Fruit fly (Drosophila melanogaster) whole organism, embryonic: Measurements from ENCODE around the gene miple2.

ENCODE experiments used
- Bdp1 ChIP-seq: fragments of 200-800 bp; sonication (Bioruptor generic); optimal IDR thresholded peaks from 3 replicates; lab custom pipeline; 2016; ENCODE audit warnings: missing biosample characterization, missing genetic modification characterization
- BtbVII ChIP-seq: fragments of 200-800 bp; sonication (Bioruptor generic); optimal IDR thresholded peaks from 3 replicates; lab custom pipeline; 2017; ENCODE audit warnings: missing biosample characterization, mild to moderate bottlenecking, missing genetic modification characterization
- CG10147 ChIP-seq: fragments of 200-800 bp; sonication (Bioruptor generic); optimal IDR thresholded peaks from 2 replicates; lab custom pipeline; 2019; ENCODE audit warnings: missing biosample characterization, mild to moderate bottlenecking, missing genetic modification characterization, moderate library complexity
- CG11695 ChIP-seq: fragments of 200-800 bp; sonication (Bioruptor generic); IDR thresholded peaks from 3 replicates; pipeline ENCODE4 v1.3.6; 2022; ENCODE audit warnings: missing biosample characterization, missing genetic modification characterization
- CG13894 ChIP-seq: fragments of 200-800 bp; sonication (Bioruptor generic); optimal IDR thresholded peaks from 3 replicates; lab custom pipeline; 2018; ENCODE audit warnings: missing biosample characterization, mild to moderate bottlenecking, missing genetic modification characterization, moderate library complexity
- CG2199 ChIP-seq: fragments of 200-800 bp; sonication (Bioruptor generic); IDR thresholded peaks from 3 replicates; pipeline ENCODE4 v1.3.6; 2022; ENCODE audit warnings: missing biosample characterization, missing genetic modification characterization
- CG34422 ChIP-seq: fragments of 200-800 bp; sonication (Bioruptor generic); IDR thresholded peaks from 3 replicates; pipeline ENCODE4 v1.3.6; 2022; ENCODE audit warnings: missing biosample characterization, missing genetic modification characterization
- CG4424 ChIP-seq: fragments of 200-800 bp; sonication (Bioruptor generic); optimal IDR thresholded peaks from 3 replicates; lab custom pipeline; 2016; ENCODE audit warnings: missing biosample characterization, missing genetic modification characterization
- CG7556 ChIP-seq: fragments of 200-800 bp; sonication (Bioruptor generic); optimal IDR thresholded peaks from 2 replicates; lab custom pipeline; 2017; ENCODE audit warnings: missing biosample characterization, mild to moderate bottlenecking, missing genetic modification characterization
- CG8290 ChIP-seq, 3 experiments: fragments of 200-800 bp; sonication (Bioruptor generic); optimal IDR thresholded peaks; 2 replicates each; lab custom pipeline; 2016 to 2019; ENCODE audit warnings: missing biosample characterization in 3 of 3, missing genetic modification characterization in 3 of 3, mild to moderate bottlenecking in 2 of 3, moderate library complexity in 1 of 3
- D ChIP-seq, 2 experiments: fragments of 200-800 bp in 1 of 2; fragments of >200 bp in 1 of 2; sonication (Bioruptor generic) in 1 of 2; optimal IDR thresholded peaks; 2 replicates in 1 of 2; 3 replicates in 1 of 2; lab custom pipeline; 2017; ENCODE audit warnings: mild to moderate bottlenecking in 1 of 2, missing biosample characterization in 1 of 2, missing genetic modification characterization in 1 of 2, missing genetic modification reagents in 1 of 2
- E2f2 ChIP-seq: fragments of 200-800 bp; sonication (Bioruptor generic); IDR thresholded peaks from 2 replicates; pipeline ENCODE4 v1.3.6; 2022; ENCODE audit warnings: missing biosample characterization, missing genetic modification characterization
- Gug ChIP-seq: fragments of 200-800 bp; sonication (Bioruptor generic); IDR thresholded peaks from 4 replicates; pipeline ENCODE4 v1.3.6; 2022; ENCODE audit warnings: missing biosample characterization, missing genetic modification characterization
- Jarid2 ChIP-seq: fragments of 200-800 bp; sonication (Bioruptor generic); optimal IDR thresholded peaks from 3 replicates; lab custom pipeline; 2017; ENCODE audit warnings: mild to moderate bottlenecking, missing biosample characterization, missing genetic modification reagents, missing genetic modification characterization
- NC2β ChIP-seq: fragments of 200-800 bp; sonication (Bioruptor generic); optimal IDR thresholded peaks from 2 replicates; lab custom pipeline; 2016; ENCODE audit warnings: missing biosample characterization, missing genetic modification characterization
- NFAT ChIP-seq: fragments of 200-800 bp; sonication (Bioruptor generic); IDR thresholded peaks from 2 replicates; pipeline ENCODE4 v1.3.6; 2022; ENCODE audit warnings: missing biosample characterization, missing genetic modification characterization
- Nf-YB ChIP-seq: fragments of 200-800 bp; sonication (Bioruptor generic); optimal IDR thresholded peaks from 3 replicates; lab custom pipeline; 2019; ENCODE audit warnings: missing biosample characterization, mild to moderate bottlenecking, missing genetic modification characterization, moderate library complexity
- Nf-YC ChIP-seq: fragments of 200-800 bp; optimal IDR thresholded peaks from 3 replicates; lab custom pipeline; 2019; ENCODE audit warnings: missing biosample characterization, mild to moderate bottlenecking, missing genetic modification characterization, moderate library complexity
- Opbp ChIP-seq: fragments of 200-800 bp; sonication (Bioruptor generic); IDR thresholded peaks from 3 replicates; pipeline ENCODE4 v1.3.6; 2022; ENCODE audit warnings: missing biosample characterization, missing genetic modification characterization; ENCODE audit not compliant: partially characterized antibody
- Scr ChIP-seq: fragments of 200-800 bp; sonication (Bioruptor generic); IDR thresholded peaks from 2 replicates; pipeline ENCODE4 v1.3.6; 2022; ENCODE audit warnings: missing biosample characterization, missing genetic modification characterization; ENCODE audit not compliant: partially characterized antibody
- TFAM ChIP-seq: fragments of 200-800 bp; sonication (Bioruptor generic); optimal IDR thresholded peaks from 2 replicates; lab custom pipeline; 2017; ENCODE audit warnings: missing biosample characterization, missing genetic modification characterization, inconsistent platforms
- Trl ChIP-seq, 3 experiments: fragments of >200 bp in 2 of 3; fragments of 200-800 bp in 1 of 3; sonication (Bioruptor generic) in 1 of 3; optimal IDR thresholded peaks; 2 replicates in 1 of 3; 3 replicates in 2 of 3; lab custom pipeline; 2016 to 2017; ENCODE audit warnings: missing biosample characterization in 1 of 3, missing genetic modification characterization in 1 of 3
- YL-1 ChIP-seq: fragments of 200-800 bp; sonication (Bioruptor generic); optimal IDR thresholded peaks from 3 replicates; lab custom pipeline; 2017; ENCODE audit warnings: missing biosample characterization, mild to moderate bottlenecking, missing genetic modification characterization
- ac ChIP-seq: fragments of 200-800 bp; sonication (Bioruptor generic); optimal IDR thresholded peaks from 3 replicates; lab custom pipeline; 2017; ENCODE audit warnings: missing biosample characterization, mild to moderate bottlenecking, missing genetic modification characterization
- amos ChIP-seq: fragments of 200-800 bp; sonication (Bioruptor generic); IDR thresholded peaks from 2 replicates; pipeline ENCODE4 v1.3.6; 2022; ENCODE audit warnings: missing biosample characterization, missing genetic modification characterization; ENCODE audit not compliant: partially characterized antibody
- ato ChIP-seq: fragments of 200-800 bp; sonication (Bioruptor generic); IDR thresholded peaks from 2 replicates; pipeline ENCODE4 v1.3.6; 2022; ENCODE audit warnings: missing biosample characterization, missing genetic modification characterization; ENCODE audit not compliant: partially characterized antibody
- caup ChIP-seq: fragments of 200-800 bp; sonication (Bioruptor generic); optimal IDR thresholded peaks from 3 replicates; lab custom pipeline; 2017; ENCODE audit warnings: missing biosample characterization, mild to moderate bottlenecking, missing genetic modification characterization, moderate library complexity; ENCODE audit not compliant: severe bottlenecking
- cg ChIP-seq: fragments of 200-800 bp; sonication (Bioruptor generic); optimal IDR thresholded peaks from 3 replicates; lab custom pipeline; 2019; ENCODE audit warnings: missing biosample characterization, mild to moderate bottlenecking, missing genetic modification characterization, moderate library complexity
- chinmo ChIP-seq: fragments of 200-800 bp; sonication (Bioruptor generic); IDR thresholded peaks from 4 replicates; pipeline ENCODE4 v1.3.6; 2022; ENCODE audit warnings: missing biosample characterization, missing genetic modification characterization; ENCODE audit not compliant: partially characterized antibody
- crp ChIP-seq, 2 experiments: fragments of 200-800 bp; sonication (Bioruptor generic); optimal IDR thresholded peaks; 2 replicates in 1 of 2; 3 replicates in 1 of 2; lab custom pipeline; 2017; ENCODE audit warnings: missing biosample characterization in 2 of 2, missing genetic modification characterization in 2 of 2, mild to moderate bottlenecking in 1 of 2, moderate library complexity in 1 of 2
- en ChIP-seq: fragments of 200-800 bp; sonication (Bioruptor generic); optimal IDR thresholded peaks from 2 replicates; lab custom pipeline; 2016; ENCODE audit warnings: missing biosample characterization, missing genetic modification characterization
- ewg ChIP-seq: fragments of 200-800 bp; sonication (Bioruptor generic); optimal IDR thresholded peaks from 3 replicates; lab custom pipeline; 2017; ENCODE audit warnings: mild to moderate bottlenecking, missing biosample characterization, missing genetic modification reagents, missing genetic modification characterization
- gem ChIP-seq: fragments of 200-800 bp; sonication (Bioruptor generic); optimal IDR thresholded peaks from 2 replicates; lab custom pipeline; 2019; ENCODE audit warnings: missing biosample characterization, mild to moderate bottlenecking, missing genetic modification characterization, moderate library complexity
- h ChIP-seq: fragments of >200 bp; optimal IDR thresholded peaks from 2 replicates; lab custom pipeline; 2017
- her ChIP-seq: fragments of 200-800 bp; sonication (Bioruptor generic); optimal IDR thresholded peaks from 2 replicates; lab custom pipeline; 2016; ENCODE audit warnings: missing biosample characterization, missing genetic modification characterization
- knrl ChIP-seq: fragments of 200-800 bp; sonication (Bioruptor generic); IDR thresholded peaks from 3 replicates; pipeline ENCODE4 v1.3.6; 2022; ENCODE audit warnings: missing biosample characterization, missing genetic modification characterization; ENCODE audit not compliant: partially characterized antibody
- nerfin-1 ChIP-seq: fragments of 200-800 bp; sonication (Bioruptor generic); optimal IDR thresholded peaks from 3 replicates; lab custom pipeline; 2019; ENCODE audit warnings: missing biosample characterization, mild to moderate bottlenecking, missing genetic modification characterization, moderate library complexity
- nom ChIP-seq: fragments of 200-800 bp; sonication (Bioruptor generic); optimal IDR thresholded peaks from 2 replicates; lab custom pipeline; 2017; ENCODE audit warnings: missing biosample characterization, missing genetic modification characterization, mild to moderate bottlenecking, moderate library complexity, missing genetic modification reagents
- pho ChIP-seq: fragments of 200-800 bp; sonication (Bioruptor generic); optimal IDR thresholded peaks from 2 replicates; lab custom pipeline; 2016; ENCODE audit warnings: missing biosample characterization, missing genetic modification characterization
- sob ChIP-seq: fragments of 200-800 bp; sonication (Bioruptor generic); IDR thresholded peaks from 2 replicates; pipeline ENCODE4 v1.3.6; 2022; ENCODE audit warnings: missing biosample characterization, missing genetic modification characterization
- vvl ChIP-seq: fragments of 200-800 bp; sonication (Bioruptor generic); IDR thresholded peaks from 2 replicates; pipeline ENCODE4 v1.3.6; 2022; ENCODE audit warnings: missing biosample characterization, missing genetic modification characterization
- z ChIP-seq: fragments of 200-800 bp; sonication (Bioruptor generic); IDR thresholded peaks from 3 replicates; pipeline ENCODE4 v1.3.6; 2022; ENCODE audit warnings: missing biosample characterization, missing genetic modification characterization
- zen2 ChIP-seq: fragments of 200-800 bp; sonication (Bioruptor generic); IDR thresholded peaks from 3 replicates; pipeline ENCODE4 v1.3.6; 2022; ENCODE audit warnings: missing biosample characterization, missing genetic modification characterization; ENCODE audit not compliant: partially characterized antibody
- zfh2 ChIP-seq: fragments of 200-800 bp; sonication (Bioruptor generic); optimal IDR thresholded peaks from 2 replicates; lab custom pipeline; 2016; ENCODE audit warnings: missing biosample characterization, missing genetic modification characterization

Gene miple2

dm6 chr3L:267618-268017 lies 3.4 kb upstream of the miple2 start:
- TF ChIP-seq YL-1 (GFP tag; lab: Kevin White, UChicago) = no peak
- no peak for TF ChIP-seq Bdp1 (GFP tag; lab: Kevin White, UChicago)
- peak; percentile 37 for TF ChIP-seq ewg (GFP tag; lab: Kevin White, UChicago)
- 0 out of 3 replicates have a peak, but pooled peaks have one; percentile 26 for TF ChIP-seq CG2199 (GFP tag; lab: Robert Waterston, UW)
- peak; percentile 7 for TF ChIP-seq nerfin-1
- TF ChIP-seq Trl (optimal IDR thresholded peaks at IDR 0.05; lab: Kevin White, UChicago) = peak in 1 of 2 experiments; percentile 44
- no peak for TF ChIP-seq Trl (GFP tag; optimal IDR thresholded peaks at IDR 0.05; lab: Kevin White, UChicago)
- TF ChIP-seq z (GFP tag; lab: Robert Waterston, UW) = peak; percentile 65; the same call in 1 of the 3 replicates
- no peak for TF ChIP-seq Gug (GFP tag; lab: Robert Waterston, UW)

dm6 chr3L:271501-272249 lies 675 bp downstream of the miple2 start:
- peak; percentile 63; the same call in 1 of the 3 replicates for TF ChIP-seq Opbp (GFP tag; lab: Robert Waterston, UW)
- TF ChIP-seq amos (GFP tag; lab: Robert Waterston, UW) = peak; percentile 53; the same call in 1 of the 2 replicates
- TF ChIP-seq ac (GFP tag; lab: Kevin White, UChicago) = no peak
- TF ChIP-seq Nf-YC (tag; lab: Kevin White, UChicago) = peak; percentile 13
- TF ChIP-seq zfh2 (GFP tag; lab: Kevin White, UChicago) = no peak
- peak; percentile 16 for TF ChIP-seq her (GFP tag; lab: Kevin White, UChicago)
- TF ChIP-seq nom (GFP tag; lab: Kevin White, UChicago) = peak; percentile 43
- no peak for TF ChIP-seq caup
- peak; percentile 92; the same call in 2 of the 3 replicates for TF ChIP-seq CG2199 (GFP tag; lab: Robert Waterston, UW)
- TF ChIP-seq gem (tag; lab: Kevin White, UChicago) = no peak
- no peak for TF ChIP-seq Nf-YB (GFP tag; lab: Kevin White, UChicago)
- no peak for TF ChIP-seq crp (GFP tag; optimal IDR thresholded peaks at IDR 0.05; lab: Kevin White, UChicago)
- TF ChIP-seq vvl = peak; percentile 47; the same call in 1 of the 2 replicates
- peak; percentile 25 for TF ChIP-seq cg (GFP tag; lab: Kevin White, UChicago)
- no peak for TF ChIP-seq CG11695 (GFP tag; lab: Robert Waterston, UW)
- no peak for TF ChIP-seq CG8290 (GFP tag; optimal IDR thresholded peaks at IDR 0.05; lab: Kevin White, UChicago)
- TF ChIP-seq CG8290 (tag; optimal IDR thresholded peaks at IDR 0.05; lab: Kevin White, UChicago) = peak in 1 of 2 experiments; percentile 46
- no peak for TF ChIP-seq NC2β (GFP tag; lab: Kevin White, UChicago)
- no peak for TF ChIP-seq h (lab: Kevin White, UChicago)
- TF ChIP-seq Scr = peak; percentile 57
- TF ChIP-seq Jarid2 (GFP tag; lab: Kevin White, UChicago) = peak; percentile 94
- TF ChIP-seq D (optimal IDR thresholded peaks at IDR 0.05; lab: Kevin White, UChicago) = peak; percentile 58
- no peak for TF ChIP-seq D (GFP tag; optimal IDR thresholded peaks at IDR 0.05; lab: Kevin White, UChicago)
- no peak for TF ChIP-seq BtbVII (GFP tag; lab: Kevin White, UChicago)
- TF ChIP-seq CG7556 (GFP tag; lab: Kevin White, UChicago) = peak; percentile 3
- no peak for TF ChIP-seq TFAM (GFP tag; lab: Kevin White, UChicago)
- TF ChIP-seq knrl = 0 out of 3 replicates have a peak, but pooled peaks have one; percentile 22
- peak; percentile 34; the same call in 1 of the 3 replicates for TF ChIP-seq CG34422 (GFP tag; lab: Robert Waterston, UW)
- peak; percentile 31; the same call in 1 of the 2 replicates for TF ChIP-seq sob
- TF ChIP-seq CG10147 (GFP tag; lab: Kevin White, UChicago) = no peak
- TF ChIP-seq E2f2 (GFP tag; lab: Robert Waterston, UW) = 0 out of 2 replicates have a peak, but pooled peaks have one; percentile 15
- no peak for TF ChIP-seq pho
- no peak for TF ChIP-seq CG4424 (GFP tag; lab: Kevin White, UChicago)
- peak; percentile 92; the same call in 3 of the 4 replicates for TF ChIP-seq chinmo (GFP tag; lab: Robert Waterston, UW)
- TF ChIP-seq CG13894 = peak; percentile 43
- no peak for TF ChIP-seq NFAT (GFP tag; lab: Robert Waterston, UW)
- TF ChIP-seq ato (GFP tag; lab: Robert Waterston, UW) = peak; percentile 64; the same call in 1 of the 2 replicates
- TF ChIP-seq en (GFP tag; lab: Kevin White, UChicago) = no peak
- TF ChIP-seq zen2 = peak; percentile 57; the same call in 2 of the 3 replicates
